Fruit fly (Drosophila melanogaster) whole organism, embryonic: ENCODE data around the gene CG13309.
A peak's percentile ranks its signal among the peaks of the same experiment; 100 is the strongest.

Source experiments
- Adf1 ChIP-seq: fragments of 200-800 bp; sonication (Bioruptor generic); IDR thresholded peaks from 2 replicates; pipeline ENCODE4 v1.3.6; 2022; ENCODE audit warnings: missing biosample characterization, missing genetic modification characterization
- Bgb ChIP-seq: fragments of 200-800 bp; sonication (Bioruptor generic); IDR thresholded peaks from 2 replicates; pipeline ENCODE4 v1.3.6; 2022; ENCODE audit warnings: missing biosample characterization, missing genetic modification characterization; ENCODE audit not compliant: partially characterized antibody
- Blimp-1 ChIP-seq: fragments of 200-800 bp; sonication (Bioruptor generic); optimal IDR thresholded peaks from 3 replicates; lab custom pipeline; 2018; ENCODE audit warnings: missing biosample characterization, missing genetic modification characterization, mild to moderate bottlenecking, moderate library complexity, missing genetic modification reagents
- Bteb2 ChIP-seq: fragments of 200-800 bp; sonication (Bioruptor generic); optimal IDR thresholded peaks from 2 replicates; lab custom pipeline; 2016; ENCODE audit warnings: missing biosample characterization, missing genetic modification characterization
- CG10267 ChIP-seq: fragments of 200-800 bp; sonication (Bioruptor generic); optimal IDR thresholded peaks from 2 replicates; lab custom pipeline; 2018; ENCODE audit warnings: missing biosample characterization, mild to moderate bottlenecking, missing genetic modification characterization, moderate library complexity
- CG11456 ChIP-seq: fragments of 200-800 bp; sonication (Bioruptor generic); IDR thresholded peaks from 3 replicates; pipeline ENCODE4 v1.3.6; 2022; ENCODE audit warnings: missing biosample characterization, missing genetic modification characterization
- CG12236 ChIP-seq: fragments of 200-800 bp; sonication (Bioruptor generic); optimal IDR thresholded peaks from 2 replicates; lab custom pipeline; 2016; ENCODE audit warnings: missing biosample characterization, missing genetic modification characterization
- CG12299 ChIP-seq: fragments of 200-800 bp; sonication (Bioruptor generic); optimal IDR thresholded peaks from 2 replicates; lab custom pipeline; 2018; ENCODE audit warnings: missing biosample characterization, mild to moderate bottlenecking, missing genetic modification characterization
- CG13894 ChIP-seq: fragments of 200-800 bp; sonication (Bioruptor generic); optimal IDR thresholded peaks from 3 replicates; lab custom pipeline; 2018; ENCODE audit warnings: missing biosample characterization, mild to moderate bottlenecking, missing genetic modification characterization, moderate library complexity
- CG14014 ChIP-seq: fragments of 200-800 bp; sonication (Bioruptor generic); IDR thresholded peaks from 2 replicates; pipeline ENCODE4 v1.3.6; 2022; ENCODE audit warnings: missing biosample characterization, missing genetic modification characterization
- CG15269 ChIP-seq: fragments of 200-800 bp; sonication (Bioruptor generic); optimal IDR thresholded peaks from 2 replicates; lab custom pipeline; 2018; ENCODE audit warnings: missing biosample characterization, mild to moderate bottlenecking, missing genetic modification characterization, moderate library complexity
- CG15479 ChIP-seq: fragments of 200-800 bp; sonication (Bioruptor generic); optimal IDR thresholded peaks from 3 replicates; lab custom pipeline; 2019; ENCODE audit warnings: missing biosample characterization, mild to moderate bottlenecking, missing genetic modification characterization, moderate library complexity
- CG16815 ChIP-seq: fragments of 200-800 bp; sonication (Bioruptor generic); optimal IDR thresholded peaks from 3 replicates; lab custom pipeline; 2017; ENCODE audit warnings: missing biosample characterization, mild to moderate bottlenecking, missing genetic modification characterization
- CG17829 ChIP-seq: fragments of 200-800 bp; optimal IDR thresholded peaks from 2 replicates; lab custom pipeline; 2019; ENCODE audit warnings: missing biosample characterization, mild to moderate bottlenecking, missing genetic modification characterization, moderate library complexity
- CG18599 ChIP-seq: fragments of 200-800 bp; sonication (Bioruptor generic); optimal IDR thresholded peaks from 3 replicates; lab custom pipeline; 2017; ENCODE audit warnings: missing biosample characterization, missing genetic modification characterization, mild to moderate bottlenecking, moderate library complexity, missing genetic modification reagents
- CG3726 ChIP-seq: fragments of 200-800 bp; sonication (Bioruptor generic); IDR thresholded peaks from 3 replicates; pipeline ENCODE4, ENCODE4 v1.3.6; 2022; ENCODE audit warnings: missing biosample characterization, missing genetic modification characterization
- CG7839 ChIP-seq: fragments of 200-800 bp; sonication (Bioruptor generic); optimal IDR thresholded peaks from 3 replicates; lab custom pipeline; 2018; ENCODE audit warnings: missing biosample characterization, mild to moderate bottlenecking, missing genetic modification characterization, moderate library complexity
- CG8388 ChIP-seq: fragments of 200-800 bp; sonication (Bioruptor generic); optimal IDR thresholded peaks from 2 replicates; lab custom pipeline; 2019; ENCODE audit warnings: missing biosample characterization, mild to moderate bottlenecking, missing genetic modification characterization, moderate library complexity
- CG9817 ChIP-seq: fragments of 200-800 bp; sonication (Bioruptor generic); optimal IDR thresholded peaks from 2 replicates; lab custom pipeline; 2018; ENCODE audit warnings: missing biosample characterization, mild to moderate bottlenecking, missing genetic modification characterization, moderate library complexity
- CG9876 ChIP-seq: fragments of 200-800 bp; sonication (Bioruptor generic); optimal IDR thresholded peaks from 2 replicates; lab custom pipeline; 2016; ENCODE audit warnings: missing biosample characterization, missing genetic modification characterization
- Camta ChIP-seq: fragments of 200-800 bp; sonication (Bioruptor generic); optimal IDR thresholded peaks from 2 replicates; lab custom pipeline; 2016; ENCODE audit warnings: missing biosample characterization, missing genetic modification characterization
- CrebB ChIP-seq: fragments of 200-800 bp; sonication (Bioruptor generic); optimal IDR thresholded peaks from 3 replicates; lab custom pipeline; 2018; ENCODE audit warnings: missing biosample characterization, mild to moderate bottlenecking, missing genetic modification characterization
- Dip3 ChIP-seq: fragments of 200-800 bp; sonication (Bioruptor generic); optimal IDR thresholded peaks from 3 replicates; lab custom pipeline; 2016; ENCODE audit warnings: missing biosample characterization, missing genetic modification characterization
- Dll ChIP-seq: fragments of 200-800 bp; sonication (Bioruptor generic); IDR thresholded peaks from 4 replicates; pipeline ENCODE4 v1.3.6; 2022; ENCODE audit warnings: missing biosample characterization, missing genetic modification characterization; ENCODE audit not compliant: partially characterized antibody
- Eip74EF ChIP-seq, 2 experiments: fragments of 200-800 bp in 1 of 2; fragments of >200 bp in 1 of 2; sonication (Bioruptor generic) in 1 of 2; optimal IDR thresholded peaks; 2 replicates each; lab custom pipeline; 2017 to 2019; ENCODE audit warnings: missing biosample characterization in 2 of 2, missing genetic modification characterization in 2 of 2, mild to moderate bottlenecking in 1 of 2, moderate library complexity in 1 of 2
- H2.0 ChIP-seq: fragments of 200-800 bp; sonication (Bioruptor generic); IDR thresholded peaks from 2 replicates; pipeline ENCODE4 v1.3.6; 2022; ENCODE audit warnings: missing biosample characterization, missing genetic modification characterization
- Hand ChIP-seq: fragments of 200-800 bp; sonication (Bioruptor generic); optimal IDR thresholded peaks from 2 replicates; lab custom pipeline; 2017; ENCODE audit warnings: mild to moderate bottlenecking, missing biosample characterization, missing genetic modification reagents, missing genetic modification characterization
- HmgD ChIP-seq: fragments of 200-800 bp; sonication (Bioruptor generic); optimal IDR thresholded peaks from 3 replicates; lab custom pipeline; 2016; ENCODE audit warnings: missing biosample characterization, missing genetic modification characterization
- Hmx ChIP-seq: fragments of 200-800 bp; sonication (Bioruptor generic); optimal IDR thresholded peaks from 2 replicates; lab custom pipeline; 2016; ENCODE audit warnings: missing biosample characterization, missing genetic modification characterization
- Oli ChIP-seq: fragments of 200-800 bp; sonication (Bioruptor generic); optimal IDR thresholded peaks from 2 replicates; lab custom pipeline; 2018; ENCODE audit warnings: missing biosample characterization, mild to moderate bottlenecking, missing genetic modification characterization, moderate library complexity
- Ravus ChIP-seq: fragments of 200-800 bp; sonication (Bioruptor generic); IDR thresholded peaks from 2 replicates; pipeline ENCODE4 v1.3.6; 2022; ENCODE audit warnings: missing biosample characterization, missing genetic modification characterization
- Sin3A ChIP-seq: fragments of >200 bp; optimal IDR thresholded peaks from 2 replicates; lab custom pipeline; 2018
- Usf ChIP-seq: fragments of 200-800 bp; sonication (Bioruptor generic); optimal IDR thresholded peaks from 2 replicates; lab custom pipeline; 2017; ENCODE audit warnings: missing genotype, missing biosample characterization, missing genetic modification characterization
- YL-1 ChIP-seq: fragments of 200-800 bp; sonication (Bioruptor generic); optimal IDR thresholded peaks from 3 replicates; lab custom pipeline; 2017; ENCODE audit warnings: missing biosample characterization, mild to moderate bottlenecking, missing genetic modification characterization
- al ChIP-seq: fragments of 200-800 bp; sonication (Bioruptor generic); IDR thresholded peaks from 2 replicates; pipeline ENCODE4 v1.3.6; 2022; ENCODE audit warnings: missing biosample characterization, missing genetic modification characterization
- bowl ChIP-seq: fragments of 200-800 bp; sonication (Bioruptor generic); IDR thresholded peaks from 2 replicates; pipeline ENCODE4 v1.3.6; 2022; ENCODE audit warnings: missing biosample characterization, missing genetic modification characterization
- danr ChIP-seq: fragments of 200-800 bp; sonication (Bioruptor generic); IDR thresholded peaks from 2 replicates; pipeline ENCODE4 v1.3.6; 2022; ENCODE audit warnings: missing biosample characterization, missing genetic modification characterization
- ems ChIP-seq: fragments of 200-800 bp; sonication (Bioruptor generic); optimal IDR thresholded peaks from 3 replicates; lab custom pipeline; 2016; ENCODE audit warnings: missing biosample characterization, missing genetic modification characterization
- en ChIP-seq: fragments of 200-800 bp; sonication (Bioruptor generic); optimal IDR thresholded peaks from 2 replicates; lab custom pipeline; 2016; ENCODE audit warnings: missing biosample characterization, missing genetic modification characterization
- eyg ChIP-seq: fragments of 200-800 bp; sonication (Bioruptor generic); optimal IDR thresholded peaks from 3 replicates; lab custom pipeline; 2016; ENCODE audit warnings: missing biosample characterization, missing genetic modification characterization
- gsb ChIP-seq: fragments of 200-800 bp; sonication (Bioruptor generic); IDR thresholded peaks from 2 replicates; pipeline ENCODE4 v1.3.6; 2022; ENCODE audit warnings: missing biosample characterization, missing genetic modification characterization
- insv ChIP-seq, 2 experiments: fragments of 200-800 bp; sonication (Bioruptor generic); optimal IDR thresholded peaks; 3 replicates each; lab custom pipeline; 2016 to 2018; ENCODE audit warnings: missing biosample characterization in 2 of 2, missing genetic modification characterization in 2 of 2
- klu ChIP-seq: fragments of 200-800 bp; sonication (Bioruptor generic); IDR thresholded peaks from 2 replicates; pipeline ENCODE4 v1.3.6; 2022; ENCODE audit warnings: missing biosample characterization, missing genetic modification characterization
- nerfin-2 ChIP-seq: fragments of 200-800 bp; sonication (Bioruptor generic); IDR thresholded peaks from 2 replicates; pipeline ENCODE4 v1.3.6; 2022; ENCODE audit warnings: missing biosample characterization, missing genetic modification characterization; ENCODE audit not compliant: partially characterized antibody
- nom ChIP-seq: fragments of 200-800 bp; sonication (Bioruptor generic); optimal IDR thresholded peaks from 2 replicates; lab custom pipeline; 2017; ENCODE audit warnings: missing biosample characterization, missing genetic modification characterization, mild to moderate bottlenecking, moderate library complexity, missing genetic modification reagents
- otp ChIP-seq: fragments of 200-800 bp; sonication (Bioruptor generic); IDR thresholded peaks from 3 replicates; pipeline ENCODE4, ENCODE4 v1.3.6; 2022; ENCODE audit warnings: missing biosample characterization, missing genetic modification characterization
- sr ChIP-seq: fragments of 200-800 bp; sonication (Bioruptor generic); IDR thresholded peaks from 3 replicates; pipeline ENCODE4 v1.3.6; 2022; ENCODE audit warnings: missing biosample characterization, missing genetic modification characterization
- tna ChIP-seq: fragments of 200-800 bp; sonication (Bioruptor generic); IDR thresholded peaks from 2 replicates; pipeline ENCODE4 v1.3.6; 2022; ENCODE audit warnings: missing biosample characterization, missing genetic modification characterization; ENCODE audit not compliant: partially characterized antibody
- trh ChIP-seq: fragments of 200-800 bp; sonication (Bioruptor generic); optimal IDR thresholded peaks from 2 replicates; lab custom pipeline; 2016; ENCODE audit warnings: missing biosample characterization, missing genetic modification characterization
- tx ChIP-seq: fragments of 200-800 bp; sonication (Bioruptor generic); optimal IDR thresholded peaks from 2 replicates; lab custom pipeline; 2016; ENCODE audit warnings: missing biosample characterization, missing genetic modification characterization

CG13309 gene

DNA sequence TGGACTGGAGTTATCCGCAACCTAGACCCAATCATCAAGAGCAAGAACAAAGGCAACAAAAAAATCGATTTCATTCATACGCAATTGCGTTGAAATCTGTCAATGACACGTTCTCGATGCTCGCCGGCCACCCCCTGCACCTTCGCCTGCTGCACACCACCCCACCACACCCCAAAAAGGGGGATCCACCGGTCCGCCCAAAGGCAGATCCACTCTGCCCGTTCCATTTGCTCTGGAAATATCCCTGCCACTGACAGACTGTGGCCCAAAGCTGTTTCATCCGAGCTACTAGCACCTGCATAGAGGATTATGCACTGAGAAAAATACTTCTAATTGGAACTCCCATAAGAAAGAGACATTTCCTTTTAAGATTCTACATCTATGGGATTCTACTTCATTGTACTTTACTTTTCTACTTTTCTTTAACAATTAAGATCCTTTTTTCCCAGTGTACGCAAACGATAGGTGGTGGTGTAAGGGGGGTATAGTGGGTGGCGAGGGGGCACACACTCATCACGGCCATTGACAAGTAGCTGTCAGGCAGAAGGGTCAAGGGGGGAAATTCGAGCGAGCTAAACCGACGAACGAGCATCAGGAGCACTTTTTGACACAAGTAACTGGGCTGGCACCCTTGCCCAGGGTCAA lies 13.7 kb downstream of the CG13309 start (continued):
- TF ChIP-seq CG17829 (tag; lab: Kevin White, UChicago) = peak; percentile 48
- TF ChIP-seq CG8388 (GFP tag; lab: Kevin White, UChicago) = peak; percentile 42
- no peak for TF ChIP-seq Dll (GFP tag; lab: Robert Waterston, UW)
- TF ChIP-seq otp (GFP tag; lab: Robert Waterston, UW) = peak; percentile 49; the same call in 1 of the 3 replicates
- TF ChIP-seq eyg (GFP tag; lab: Kevin White, UChicago) = no peak
- TF ChIP-seq CG3726 (GFP tag; lab: Robert Waterston, UW) = no peak
- TF ChIP-seq CG7839 = peak; percentile 31
- no peak for TF ChIP-seq CG12299 (tag; lab: Kevin White, UChicago)
- no peak for TF ChIP-seq Camta
- no peak for TF ChIP-seq Bgb (GFP tag; lab: Robert Waterston, UW)
- TF ChIP-seq gsb (GFP tag; lab: Robert Waterston, UW) = no peak
- no peak for TF ChIP-seq sr
- peak; percentile 55 for TF ChIP-seq CG18599 (GFP tag; lab: Kevin White, UChicago)
- TF ChIP-seq YL-1 (GFP tag; lab: Kevin White, UChicago) = no peak
- no peak for TF ChIP-seq H2.0 (GFP tag; lab: Robert Waterston, UW)
- TF ChIP-seq Sin3A = no peak
- TF ChIP-seq CG15479 (GFP tag; lab: Kevin White, UChicago) = no peak
- peak; percentile 64 for TF ChIP-seq Oli (tag; lab: Kevin White, UChicago)
- peak; percentile 20 for TF ChIP-seq Dip3 (GFP tag; lab: Kevin White, UChicago)
- TF ChIP-seq CG14014 (GFP tag; lab: Robert Waterston, UW) = 0 out of 2 replicates have a peak, but pooled peaks have one; percentile 22
- TF ChIP-seq Eip74EF (GFP tag; optimal IDR thresholded peaks at IDR 0.05; lab: Kevin White, UChicago) = no peak
- no peak for TF ChIP-seq CG9817 (tag; lab: Kevin White, UChicago)
- TF ChIP-seq trh (GFP tag; lab: Kevin White, UChicago) = no peak
- TF ChIP-seq Usf (GFP tag; lab: Kevin White, UChicago) = peak; percentile 4
- no peak for TF ChIP-seq CG9876 (GFP tag; lab: Kevin White, UChicago)
- TF ChIP-seq bowl (GFP tag; lab: Robert Waterston, UW) = no peak
- TF ChIP-seq Hand = no peak
- TF ChIP-seq en (GFP tag; lab: Kevin White, UChicago) = no peak
- no peak for TF ChIP-seq tx (GFP tag; lab: Kevin White, UChicago)
- no peak for TF ChIP-seq Adf1
- TF ChIP-seq Hmx (GFP tag; lab: Kevin White, UChicago) = no peak
- TF ChIP-seq klu = no peak
- TF ChIP-seq tna (GFP tag; lab: Robert Waterston, UW) = no peak
- no peak for TF ChIP-seq CG16815 (GFP tag; lab: Kevin White, UChicago)
- no peak for TF ChIP-seq nerfin-2
- no peak for TF ChIP-seq al (GFP tag; lab: Robert Waterston, UW)
- no peak for TF ChIP-seq CrebB
- peak; percentile 60 for TF ChIP-seq Blimp-1 (GFP tag; lab: Kevin White, UChicago)
- no peak for TF ChIP-seq ems
- peak; percentile 34 for TF ChIP-seq CG15269
- TF ChIP-seq nom (GFP tag; lab: Kevin White, UChicago) = peak; percentile 39
- no peak for TF ChIP-seq Ravus (GFP tag; lab: Robert Waterston, UW)
- TF ChIP-seq CG13894 (tag; lab: Kevin White, UChicago) = no peak
- TF ChIP-seq HmgD (GFP tag; lab: Kevin White, UChicago) = no peak
- TF ChIP-seq Bteb2 (GFP tag; lab: Kevin White, UChicago) = no peak
- TF ChIP-seq CG11456 = no peak
- TF ChIP-seq insv (GFP tag; optimal IDR thresholded peaks at IDR 0.05; lab: Kevin White, UChicago) = peak in 1 of 2 experiments; percentile 25
- TF ChIP-seq danr = no peak
- TF ChIP-seq CG12236 (GFP tag; lab: Kevin White, UChicago) = no peak
- no peak for TF ChIP-seq CG10267
